Worm (Caenorhabditis elegans): ENCODE data around the gene fbxb-14.
A peak's percentile ranks its signal among the peaks of the same experiment; 100 is the strongest.

The fbxb-14 gene

ce11 chrII:580189-580643, 2.3 kb downstream of the fbxb-14 start, which contains the start of the genes cdc-37 and W08F4.3:
Gene cdc-37, minus strand, starts transcription at chrII:580593.
Gene W08F4.3, plus strand, starts transcription at chrII:580602.
- TF ChIP-seq grh-1 (GFP tag; IDR thresholded peaks at IDR 0.05) (no peak), sup-37 (GFP tag; optimal IDR thresholded peaks at IDR 0.05) (no peak), aha-1 (tag; optimal IDR thresholded peaks at IDR 0.05) (no peak), pax-3 (tag; optimal IDR thresholded peaks at IDR 0.05) (no peak), lin-35 (GFP tag; optimal IDR thresholded peaks at IDR 0.05) (peak; percentile 39 to 48), nhr-76 (tag; optimal IDR thresholded peaks at IDR 0.05) (no peak), ceh-63 (GFP tag; optimal IDR thresholded peaks at IDR 0.05) (no peak), fos-1 (tag; optimal IDR thresholded peaks at IDR 0.05) (peak; percentile 24), mep-1 (tag; optimal IDR thresholded peaks at IDR 0.05) (peak; percentile 7), zip-4 (GFP tag; optimal IDR thresholded peaks at IDR 0.05) (no peak), ama-1 (optimal IDR thresholded peaks at IDR 0.05) (no peak), nhr-77 (tag; optimal IDR thresholded peaks at IDR 0.05) (no peak), ztf-11 (tag; optimal IDR thresholded peaks at IDR 0.05) (no peak), hlh-4 (tag; optimal IDR thresholded peaks at IDR 0.05) (no peak), ztf-4 (tag; optimal IDR thresholded peaks at IDR 0.05) (no peak), sox-4 (tag; optimal IDR thresholded peaks at IDR 0.05) (no peak), irx-1 (tag; optimal IDR thresholded peaks at IDR 0.05) (no peak), nhr-19 (GFP tag; conservative IDR thresholded peaks at IDR 0.05) (no peak), elt-3 (tag; optimal IDR thresholded peaks at IDR 0.05) (no peak), mef-2 (tag; optimal IDR thresholded peaks at IDR 0.05) (no peak), snu-23 (GFP tag; optimal IDR thresholded peaks at IDR 0.05) (peak; percentile 21), ceh-82 (tag; optimal IDR thresholded peaks at IDR 0.05) (peak in 1 of 3 experiments; percentile 23), nhr-28 (tag; optimal IDR thresholded peaks at IDR 0.05) (no peak), alr-1 (tag; optimal IDR thresholded peaks at IDR 0.05; ENCODE audit: borderline replicate concordance) (no peak), F16B12.6 (tag; optimal IDR thresholded peaks at IDR 0.05) (peak; percentile 94), hlh-17 (GFP tag; optimal IDR thresholded peaks at IDR 0.05; ENCODE audit: borderline replicate concordance) (no peak), unc-30 (tag; optimal IDR thresholded peaks at IDR 0.05) (no peak), fkh-8 (tag; optimal IDR thresholded peaks at IDR 0.05) (no peak), C04F5.9 (tag; optimal IDR thresholded peaks at IDR 0.05) (no peak), lin-39 (tag; optimal IDR thresholded peaks at IDR 0.05) (no peak), unc-130 (tag; optimal IDR thresholded peaks at IDR 0.05) (no peak), pag-3 (tag; optimal IDR thresholded peaks at IDR 0.05; ENCODE audit: borderline replicate concordance, insufficient read depth) (no peak), egl-13 (tag; optimal IDR thresholded peaks at IDR 0.05) (no peak), nhr-12 (tag; optimal IDR thresholded peaks at IDR 0.05) (no peak), vab-15 (tag; optimal IDR thresholded peaks at IDR 0.05) (no peak), nhr-85 (tag) (peak; percentile 17), dpl-1 (GFP tag; optimal IDR thresholded peaks at IDR 0.05) (peak in 2 of 3 experiments; percentile 44 to 50), rnt-1 (tag; optimal IDR thresholded peaks at IDR 0.05) (peak; percentile 46), lsy-2 (tag; optimal IDR thresholded peaks at IDR 0.05) (no peak), unc-62 (GFP tag; optimal IDR thresholded peaks at IDR 0.05) (no peak), nhr-20 (tag; optimal IDR thresholded peaks at IDR 0.05) (no peak), efl-1 (optimal IDR thresholded peaks at IDR 0.05) (peak; percentile 48 to 67), efl-1 (GFP tag; optimal IDR thresholded peaks at IDR 0.05 in 1 of 2) (peak; percentile 62 to 94), lin-13 (GFP tag; optimal IDR thresholded peaks at IDR 0.05) (no peak), nhr-90 (tag; optimal IDR thresholded peaks at IDR 0.05; ENCODE audit: poor library complexity) (no peak), elt-2 (tag; optimal IDR thresholded peaks at IDR 0.05) (no peak), nhr-47 (tag; optimal IDR thresholded peaks at IDR 0.05) (peak; percentile 5), lir-3 (tag; optimal IDR thresholded peaks at IDR 0.05; ENCODE audit: poor library complexity) (no peak), ces-1 (GFP tag; optimal IDR thresholded peaks at IDR 0.05) (no peak), dsc-1 (tag; optimal IDR thresholded peaks at IDR 0.05) (peak; percentile 12), egl-27 (tag; optimal IDR thresholded peaks at IDR 0.05) (no peak), mdl-1 (tag; optimal IDR thresholded peaks at IDR 0.05) (no peak), lin-15B (tag; optimal IDR thresholded peaks at IDR 0.05) (no peak)
